Worm (Caenorhabditis elegans) whole organism, early embryonic: Measurements from ENCODE around the gene ZK177.12.

ENCODE experiments used
- B0310.2 ChIP-seq: sonication (generic microtip); optimal IDR thresholded peaks from 2 replicates; lab custom pipeline; 2016; ENCODE audit warnings: mild to moderate bottlenecking, missing genetic modification characterization, missing compliant biosample characterization
- ama-1 ChIP-seq: fragments of 150-350 bp; optimal IDR thresholded peaks from 2 replicates; lab custom pipeline; 2014
- ets-7 ChIP-seq: sonication (generic microtip); optimal IDR thresholded peaks from 2 replicates; lab custom pipeline; 2016; ENCODE audit warnings: missing genotype, missing genetic modification characterization, missing compliant biosample characterization
- hmg-4 ChIP-seq: fragments of 200-800 bp; sonication (Bioruptor generic); optimal IDR thresholded peaks from 2 replicates; lab custom pipeline; 2018; ENCODE audit warnings: mild to moderate bottlenecking, missing genetic modification characterization, missing compliant biosample characterization

DNA sequence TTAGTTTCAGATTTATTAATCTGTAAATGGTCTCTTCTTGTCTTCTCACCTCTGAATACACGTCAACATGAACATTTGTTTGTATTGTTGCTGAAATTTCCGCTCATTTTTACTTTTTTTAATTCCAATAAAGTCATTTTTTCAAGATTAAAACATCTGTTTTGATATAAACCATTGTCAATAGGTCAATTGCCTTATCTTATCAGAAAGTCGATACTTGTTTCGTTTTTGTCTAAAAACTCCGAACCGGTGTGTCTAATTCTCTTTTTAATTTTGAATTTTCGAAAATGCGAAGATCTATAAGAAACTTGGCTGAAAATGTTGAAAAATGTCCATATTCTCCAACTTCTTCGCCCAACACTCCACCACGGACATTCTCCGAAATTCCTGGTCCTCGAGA is 17.8 kb upstream of the ZK177.12 start, which contains the start of gene cyp-44A1:
- no peak for TF ChIP-seq B0310.2 (tag; lab: Kevin White, UChicago)
- TF ChIP-seq hmg-4 (GFP tag; lab: Kevin White, UChicago), result no peak
- TF ChIP-seq ama-1 (lab: Kevin White, UChicago), result no peak
- no peak for TF ChIP-seq ets-7 (tag; lab: Kevin White, UChicago)
